Worm (Caenorhabditis elegans): ENCODE data around the gene col-113.

ce11 chrIV:7167983-7168760 is 15.9 kb upstream of the col-113 start, which contains the start of gene skr-16:
- no peak for TF ChIP-seq him-1 (tag; optimal IDR thresholded peaks at IDR 0.05)
- no peak for TF ChIP-seq dao-5 (tag; optimal IDR thresholded peaks at IDR 0.05)

Measured in whole organism, L4/young adult.